Worm (Caenorhabditis elegans) whole organism, L4/young adult: ENCODE data around the gene M03F8.1.

Source experiments
- dao-5 ChIP-seq: sonication (generic microtip); optimal IDR thresholded peaks from 2 replicates; lab custom pipeline; 2016; ENCODE audit warnings: missing genotype, missing genetic modification characterization, moderate library complexity, missing compliant biosample characterization
- him-1 ChIP-seq: sonication (generic microtip); optimal IDR thresholded peaks from 2 replicates; lab custom pipeline; 2016; ENCODE audit warnings: missing genotype, missing genetic modification reagents, missing genetic modification characterization, missing compliant biosample characterization

DNA sequence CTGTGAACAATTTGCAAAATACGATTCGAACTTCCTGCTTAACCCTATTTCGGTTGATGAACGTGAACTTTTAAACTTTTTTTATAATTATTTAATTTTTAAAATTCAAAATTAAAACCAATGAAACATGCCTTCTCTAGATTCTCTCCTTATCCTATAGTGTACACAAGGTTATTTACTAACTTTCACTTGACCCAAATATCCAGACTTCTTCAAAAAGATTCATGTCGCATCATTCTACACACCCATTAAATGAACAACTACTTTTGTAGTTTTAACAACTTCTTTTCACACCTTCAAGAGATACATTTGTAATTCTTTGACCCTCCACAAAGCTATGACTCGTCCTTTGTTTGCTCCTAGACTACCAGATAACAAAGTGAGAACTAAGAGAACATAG, 31.5 kb downstream of the M03F8.1 start:
- TF ChIP-seq him-1 (tag; lab: Kevin White, UChicago), result no peak
- TF ChIP-seq dao-5, result no peak
